Fruit fly (Drosophila melanogaster) whole organism, pupa: Measurements from ENCODE around the gene CG10365.

Experiments used
- CG10348 ChIP-seq: fragments of 200-800 bp; sonication (Bioruptor generic); IDR thresholded peaks from 2 replicates; pipeline ENCODE4 v1.3.6; 2022; ENCODE audit warnings: missing biosample characterization, missing genetic modification characterization
- CG12605 ChIP-seq: fragments of 200-800 bp; sonication (Bioruptor generic); IDR thresholded peaks from 2 replicates; pipeline ENCODE4 v1.3.6; 2022; ENCODE audit warnings: missing biosample characterization, missing genetic modification characterization
- CG13204 ChIP-seq: fragments of 200-800 bp; sonication (Bioruptor generic); optimal IDR thresholded peaks from 2 replicates; lab custom pipeline; 2018; ENCODE audit warnings: missing biosample characterization, mild to moderate bottlenecking, missing genetic modification characterization, moderate library complexity
- CG14655 ChIP-seq: fragments of 200-800 bp; sonication (Bioruptor generic); optimal IDR thresholded peaks from 3 replicates; lab custom pipeline; 2017; ENCODE audit warnings: mild to moderate bottlenecking, missing biosample characterization, missing genetic modification reagents, missing genetic modification characterization
- CG15710 ChIP-seq: fragments of 200-800 bp; sonication (Bioruptor generic); optimal IDR thresholded peaks from 2 replicates; lab custom pipeline; 2018; ENCODE audit warnings: missing biosample characterization, mild to moderate bottlenecking, missing genetic modification characterization, moderate library complexity
- CG17806 ChIP-seq: fragments of 200-800 bp; sonication (Bioruptor generic); optimal IDR thresholded peaks from 2 replicates; lab custom pipeline; 2018; ENCODE audit warnings: missing biosample characterization, mild to moderate bottlenecking, missing genetic modification characterization, moderate library complexity
- CG32121 ChIP-seq: fragments of 200-800 bp; sonication (Bioruptor generic); IDR thresholded peaks from 2 replicates; pipeline ENCODE4 v1.3.6; 2022; ENCODE audit warnings: missing biosample characterization, missing genetic modification characterization
- CG34367 ChIP-seq: fragments of 200-800 bp; sonication (Bioruptor generic); optimal IDR thresholded peaks from 2 replicates; lab custom pipeline; 2018; ENCODE audit warnings: missing biosample characterization, mild to moderate bottlenecking, missing genetic modification characterization
- CG4496 ChIP-seq: fragments of 200-800 bp; sonication (Bioruptor generic); IDR thresholded peaks from 3 replicates; pipeline ENCODE4 v1.3.6; 2022; ENCODE audit warnings: missing biosample characterization, missing genetic modification characterization
- CG8159 ChIP-seq: fragments of 200-800 bp; sonication (Bioruptor generic); optimal IDR thresholded peaks from 3 replicates; lab custom pipeline; 2018; ENCODE audit warnings: missing biosample characterization, mild to moderate bottlenecking, missing genetic modification characterization, moderate library complexity
- CG8301 ChIP-seq: fragments of 200-800 bp; sonication (Bioruptor generic); optimal IDR thresholded peaks from 2 replicates; lab custom pipeline; 2018; ENCODE audit warnings: missing biosample characterization, mild to moderate bottlenecking, missing genetic modification characterization
- CG9948 ChIP-seq: fragments of 200-800 bp; sonication (Bioruptor generic); optimal IDR thresholded peaks from 2 replicates; lab custom pipeline; 2018; ENCODE audit warnings: missing biosample characterization, mild to moderate bottlenecking, missing genetic modification characterization, moderate library complexity
- D1 ChIP-seq: fragments of 200-800 bp; sonication (Bioruptor generic); optimal IDR thresholded peaks from 2 replicates; lab custom pipeline; 2018; ENCODE audit warnings: missing biosample characterization, mild to moderate bottlenecking, missing genetic modification characterization, moderate library complexity
- EcR ChIP-seq: fragments of 200-800 bp; sonication (Bioruptor generic); optimal IDR thresholded peaks from 3 replicates; lab custom pipeline; 2019; ENCODE audit warnings: missing biosample characterization, missing genetic modification characterization, mild to moderate bottlenecking, moderate library complexity, missing genetic modification reagents
- Ets98B ChIP-seq: fragments of 200-800 bp; sonication (Bioruptor generic); IDR thresholded peaks from 2 replicates; pipeline ENCODE4 v1.3.6; 2022; ENCODE audit warnings: missing biosample characterization, missing genetic modification characterization
- Pif1A ChIP-seq: fragments of 200-800 bp; sonication (Bioruptor generic); optimal IDR thresholded peaks from 3 replicates; lab custom pipeline; 2016; ENCODE audit warnings: missing biosample characterization, missing genetic modification characterization
- Pif1B ChIP-seq: fragments of 200-800 bp; sonication (Bioruptor generic); optimal IDR thresholded peaks from 3 replicates; lab custom pipeline; 2016; ENCODE audit warnings: missing biosample characterization, missing genetic modification characterization
- Snoo ChIP-seq: fragments of 200-800 bp; sonication (Bioruptor generic); optimal IDR thresholded peaks from 3 replicates; lab custom pipeline; 2017; ENCODE audit warnings: missing biosample characterization, mild to moderate bottlenecking, missing genetic modification characterization, inconsistent platforms
- fd96Ca ChIP-seq: fragments of 200-800 bp; sonication (Bioruptor generic); IDR thresholded peaks from 3 replicates; pipeline ENCODE4 v1.3.6; 2022; ENCODE audit warnings: missing biosample characterization, missing genetic modification characterization
- gl ChIP-seq: fragments of 200-800 bp; sonication (Bioruptor generic); optimal IDR thresholded peaks from 2 replicates; lab custom pipeline; 2018; ENCODE audit warnings: missing biosample characterization, mild to moderate bottlenecking, missing genetic modification characterization
- rn ChIP-seq: fragments of 200-800 bp; sonication (Bioruptor generic); IDR thresholded peaks from 2 replicates; pipeline ENCODE4 v1.3.6; 2022; ENCODE audit warnings: missing biosample characterization, missing genetic modification characterization

The CG10365 gene

dm6 chr3R:23713901-23714300 lies 9.2 kb upstream of the CG10365 start:
- TF ChIP-seq Snoo (tag; lab: Kevin White, UChicago) (peak; percentile 78), CG32121 (no peak), CG14655 (GFP tag; lab: Kevin White, UChicago) (peak; percentile 51), EcR (GFP tag; lab: Kevin White, UChicago) (no peak), CG34367 (tag; lab: Kevin White, UChicago) (peak; percentile 70), Pif1A (GFP tag; lab: Kevin White, UChicago) (peak; percentile 76), Ets98B (peak; percentile 36; the same call in 1 of the 2 replicates), Pif1B (peak; percentile 75), CG13204 (GFP tag; lab: Kevin White, UChicago) (no peak), CG8301 (tag; lab: Kevin White, UChicago) (peak; percentile 54), CG15710 (peak; percentile 73), fd96Ca (GFP tag; lab: Robert Waterston, UW) (no peak), gl (no peak), CG10348 (GFP tag; lab: Robert Waterston, UW) (no peak), CG4496 (GFP tag; lab: Robert Waterston, UW) (peak; percentile 85), CG12605 (GFP tag; lab: Robert Waterston, UW) (peak; percentile 64), CG17806 (tag; lab: Kevin White, UChicago) (peak; percentile 61), CG9948 (tag; lab: Kevin White, UChicago) (peak; percentile 53), D1 (no peak), CG8159 (tag; lab: Kevin White, UChicago) (peak; percentile 74), rn (GFP tag; lab: Robert Waterston, UW) (0 out of 2 replicates have a peak, but pooled peaks have one; percentile 45)

DNA sequence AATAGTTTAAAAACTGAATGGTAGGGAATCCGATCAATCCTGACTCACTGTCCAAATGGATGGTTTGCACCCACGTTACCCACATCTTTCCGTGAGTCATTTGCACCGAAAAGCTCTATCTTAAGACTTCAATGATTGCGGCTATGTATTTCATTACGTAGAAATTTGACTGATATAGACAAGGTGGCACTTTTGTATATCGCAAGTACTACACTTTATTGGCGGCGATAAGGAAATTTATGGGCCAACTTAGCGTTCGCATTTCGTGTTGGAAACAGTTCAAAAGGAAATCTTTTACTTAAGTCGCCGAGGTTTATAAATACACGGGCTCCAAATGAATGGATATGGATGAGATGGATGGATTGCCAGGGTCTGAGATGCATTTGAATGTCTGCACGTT lies 8.3 kb upstream of the CG10365 start:
- TF ChIP-seq Pif1B (no peak), CG8159 (tag; lab: Kevin White, UChicago) (no peak), Snoo (tag; lab: Kevin White, UChicago) (no peak), CG13204 (GFP tag; lab: Kevin White, UChicago) (no peak), CG10348 (GFP tag; lab: Robert Waterston, UW) (no peak), EcR (GFP tag; lab: Kevin White, UChicago) (no peak), CG34367 (tag; lab: Kevin White, UChicago) (no peak), rn (GFP tag; lab: Robert Waterston, UW) (no peak), CG4496 (GFP tag; lab: Robert Waterston, UW) (no peak), CG14655 (GFP tag; lab: Kevin White, UChicago) (no peak), Ets98B (no peak), fd96Ca (GFP tag; lab: Robert Waterston, UW) (no peak), CG15710 (no peak), CG8301 (tag; lab: Kevin White, UChicago) (no peak), CG32121 (no peak), CG12605 (GFP tag; lab: Robert Waterston, UW) (no peak), gl (no peak)

dm6 chr3R:23718297-23718941 lies 4.7 kb upstream of the CG10365 start, which contains the start of gene nau:
TSS of gene nau (minus strand) at chr3R:23718357.
- no peak for TF ChIP-seq Ets98B
- TF ChIP-seq Pif1A (GFP tag; lab: Kevin White, UChicago): no peak
- no peak for TF ChIP-seq Pif1B
- no peak for TF ChIP-seq EcR (GFP tag; lab: Kevin White, UChicago)
- TF ChIP-seq CG13204 (GFP tag; lab: Kevin White, UChicago): no peak
- no peak for TF ChIP-seq gl
- no peak for TF ChIP-seq CG8301 (tag; lab: Kevin White, UChicago)
- no peak for TF ChIP-seq D1
- no peak for TF ChIP-seq CG8159 (tag; lab: Kevin White, UChicago)
- TF ChIP-seq CG32121: no peak
- TF ChIP-seq CG12605 (GFP tag; lab: Robert Waterston, UW): no peak
- TF ChIP-seq CG15710: no peak
- no peak for TF ChIP-seq fd96Ca (GFP tag; lab: Robert Waterston, UW)
- TF ChIP-seq CG14655 (GFP tag; lab: Kevin White, UChicago): no peak
- no peak for TF ChIP-seq CG4496 (GFP tag; lab: Robert Waterston, UW)
- TF ChIP-seq CG9948 (tag; lab: Kevin White, UChicago): no peak
- TF ChIP-seq rn (GFP tag; lab: Robert Waterston, UW): no peak
- no peak for TF ChIP-seq CG10348 (GFP tag; lab: Robert Waterston, UW)
- TF ChIP-seq Snoo (tag; lab: Kevin White, UChicago): no peak
- TF ChIP-seq CG17806 (tag; lab: Kevin White, UChicago): no peak

DNA sequence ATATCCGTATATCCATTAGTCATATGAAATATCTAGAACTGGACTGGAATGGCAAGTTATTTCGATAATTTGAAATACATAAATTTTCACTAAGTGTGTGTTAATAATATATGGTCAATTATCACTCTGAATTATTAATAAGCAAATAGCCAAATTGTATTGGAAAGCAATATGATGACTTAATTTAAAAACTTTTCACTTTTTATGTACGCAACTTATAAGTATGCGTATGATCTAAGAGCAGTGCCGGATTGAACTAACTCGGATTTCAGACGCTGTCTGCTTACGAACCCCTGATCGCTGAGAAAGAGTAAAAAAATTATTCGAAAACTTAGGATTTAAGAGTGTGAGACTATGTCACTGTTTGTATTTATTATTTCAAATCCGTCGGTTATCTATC lies 1.6 kb upstream of the CG10365 start, which contains the start of gene CG10232:
TSS of gene CG10232 (minus strand) at position 101 of the 400 bp plus-strand sequence.
- TF ChIP-seq Ets98B (no peak), CG15710 (no peak), gl (no peak), CG32121 (no peak), CG8301 (tag; lab: Kevin White, UChicago) (no peak), fd96Ca (GFP tag; lab: Robert Waterston, UW) (no peak), D1 (no peak), CG12605 (GFP tag; lab: Robert Waterston, UW) (no peak), Snoo (tag; lab: Kevin White, UChicago) (no peak), rn (GFP tag; lab: Robert Waterston, UW) (no peak), Pif1B (no peak)

- TF ChIP-seq CG12605 (GFP tag; lab: Robert Waterston, UW) (no peak), D1 (peak; percentile 84)
- TF ChIP-seq, all 21 proteins: peak for 1
These were observed 1.2 kb upstream of the CG10365 start for dm6 chr3R:23721936-23722335.
